Worm (Caenorhabditis elegans) whole organism, early embryonic: Measurements from ENCODE around the gene tbx-32.
"Not testable (repeated sequence)": the region's sequence is repeated elsewhere in the genome, so short reads cannot be mapped to it uniquely, and the experiment has no call there.

ENCODE experiments used
- ama-1 ChIP-seq: fragments of 150-350 bp; optimal IDR thresholded peaks from 2 replicates; lab custom pipeline; 2014
- ets-7 ChIP-seq: sonication (generic microtip); optimal IDR thresholded peaks from 2 replicates; lab custom pipeline; 2016; ENCODE audit warnings: missing genotype, missing genetic modification characterization, missing compliant biosample characterization
- flt-1 ChIP-seq: fragments of 200-800 bp; sonication (Bioruptor generic); IDR thresholded peaks from 2 replicates; pipeline ENCODE4 v1.3.6; 2022; ENCODE audit warnings: missing genetic modification characterization, missing compliant biosample characterization
- pes-1 ChIP-seq: fragments of 200-800 bp; sonication (Bioruptor generic); IDR thresholded peaks from 2 replicates; pipeline ENCODE4 v1.3.6; 2022; ENCODE audit warnings: missing genetic modification reagents, missing genetic modification characterization, missing compliant biosample characterization
- sea-1 ChIP-seq: fragments of 200-800 bp; sonication (Bioruptor generic); conservative IDR thresholded peaks from 2 replicates; pipeline ENCODE4 v1.3.6; 2022; ENCODE audit warnings: missing genetic modification characterization, missing compliant biosample characterization
- tbx-11 ChIP-seq: fragments of 200-800 bp; sonication (Bioruptor generic); IDR thresholded peaks from 2 replicates; pipeline ENCODE4 v1.3.6; 2022; ENCODE audit warnings: missing genetic modification characterization, missing compliant biosample characterization
- tra-4 ChIP-seq: sonication (generic microtip); optimal IDR thresholded peaks from 2 replicates; lab custom pipeline; 2017; ENCODE audit warnings: missing genetic modification characterization, missing compliant biosample characterization

DNA sequence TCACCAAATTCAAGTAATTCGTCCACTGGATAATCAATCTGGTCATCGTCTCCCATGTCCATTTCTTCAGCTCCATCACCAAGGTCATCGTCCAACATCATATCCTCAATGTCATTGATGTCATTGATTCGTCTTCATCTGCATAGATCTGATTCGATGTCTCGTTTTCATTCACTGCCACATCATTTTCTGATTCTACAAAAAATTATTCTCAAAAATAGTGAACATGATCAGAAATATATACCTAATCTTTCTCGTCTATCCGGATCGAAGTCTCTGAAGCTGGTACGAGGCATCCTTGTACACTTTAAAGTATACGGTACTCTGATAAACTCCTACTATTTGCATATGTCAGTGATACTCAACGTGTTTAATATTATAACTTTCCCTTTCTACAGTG is 41.6 kb downstream of the tbx-32 start, which contains the start of gene C36C9.4:
- not testable (repeated sequence) for TF ChIP-seq ama-1 (lab: Kevin White, UChicago); ets-7 (tag; lab: Kevin White, UChicago); flt-1 (GFP tag; lab: Robert Waterston, UW); tra-4 (tag; lab: Kevin White, UChicago); pes-1 (GFP tag; lab: Robert Waterston, UW); sea-1 (GFP tag; lab: Robert Waterston, UW); tbx-11 (GFP tag; lab: Robert Waterston, UW)
